Fruit fly (Drosophila melanogaster) whole organism, embryonic: ENCODE measurements around the gene CG44271.

Experiments
- Adf1 ChIP-seq: fragments of 200-800 bp; sonication (Bioruptor generic); IDR thresholded peaks from 2 replicates; pipeline ENCODE4 v1.3.6; 2022; ENCODE audit warnings: missing biosample characterization, missing genetic modification characterization
- CG1024 ChIP-seq: fragments of 200-800 bp; sonication (Bioruptor generic); IDR thresholded peaks from 2 replicates; pipeline ENCODE4 v1.3.6; 2022; ENCODE audit warnings: missing biosample characterization, missing genetic modification characterization
- CG1233 ChIP-seq: fragments of 200-800 bp; sonication (Bioruptor generic); optimal IDR thresholded peaks from 4 replicates; lab custom pipeline; 2018; ENCODE audit warnings: missing biosample characterization, mild to moderate bottlenecking, missing genetic modification characterization
- CG14441 ChIP-seq: fragments of 200-800 bp; sonication (Bioruptor generic); IDR thresholded peaks from 2 replicates; pipeline ENCODE4 v1.3.6; 2022; ENCODE audit warnings: missing biosample characterization, missing genetic modification characterization
- CG18619 ChIP-seq: fragments of 200-800 bp; sonication (Bioruptor generic); optimal IDR thresholded peaks from 3 replicates; lab custom pipeline; 2017; ENCODE audit warnings: missing biosample characterization, mild to moderate bottlenecking, missing genetic modification characterization
- CG2129 ChIP-seq: fragments of 200-800 bp; sonication (Bioruptor generic); IDR thresholded peaks from 2 replicates; pipeline ENCODE4 v1.3.6; 2022; ENCODE audit warnings: missing biosample characterization, missing genetic modification characterization; ENCODE audit not compliant: partially characterized antibody
- CG2889 ChIP-seq: fragments of 200-800 bp; sonication (Bioruptor generic); IDR thresholded peaks from 3 replicates; pipeline ENCODE4 v1.3.6; 2022; ENCODE audit warnings: missing biosample characterization, missing genetic modification characterization
- CG32772 ChIP-seq: fragments of 200-800 bp; sonication (Bioruptor generic); IDR thresholded peaks from 2 replicates; pipeline ENCODE4 v1.3.6; 2022; ENCODE audit warnings: missing biosample characterization, missing genetic modification characterization
- CG34376 ChIP-seq: fragments of 200-800 bp; sonication (Bioruptor generic); optimal IDR thresholded peaks from 2 replicates; lab custom pipeline; 2018; ENCODE audit warnings: missing biosample characterization, mild to moderate bottlenecking, missing genetic modification characterization
- CG3995 ChIP-seq: fragments of 200-800 bp; sonication (Bioruptor generic); optimal IDR thresholded peaks from 3 replicates; lab custom pipeline; 2016; ENCODE audit warnings: missing biosample characterization, missing genetic modification characterization
- CG5245 ChIP-seq: fragments of 200-800 bp; sonication (Bioruptor generic); optimal IDR thresholded peaks from 3 replicates; lab custom pipeline; 2016; ENCODE audit warnings: missing biosample characterization, missing genetic modification characterization
- CG6813 ChIP-seq: fragments of 200-800 bp; sonication (Bioruptor generic); optimal IDR thresholded peaks from 2 replicates; lab custom pipeline; 2017; ENCODE audit warnings: missing biosample characterization, missing genetic modification characterization, mild to moderate bottlenecking, moderate library complexity, missing genetic modification reagents
- CG7271 ChIP-seq: fragments of 200-800 bp; sonication (Bioruptor generic); optimal IDR thresholded peaks from 2 replicates; lab custom pipeline; 2018; ENCODE audit warnings: missing biosample characterization, mild to moderate bottlenecking, missing genetic modification characterization, moderate library complexity
- CG7357 ChIP-seq: fragments of 200-800 bp; sonication (Bioruptor generic); IDR thresholded peaks from 3 replicates; pipeline ENCODE4 v1.3.6; 2022; ENCODE audit warnings: missing biosample characterization, missing genetic modification characterization
- CG8290 ChIP-seq, 3 experiments: fragments of 200-800 bp; sonication (Bioruptor generic); optimal IDR thresholded peaks; 2 replicates each; lab custom pipeline; 2016 to 2019; ENCODE audit warnings: missing biosample characterization in 3 of 3, missing genetic modification characterization in 3 of 3, mild to moderate bottlenecking in 2 of 3, moderate library complexity in 1 of 3
- CG8944 ChIP-seq: fragments of 200-800 bp; sonication (Bioruptor generic); optimal IDR thresholded peaks from 3 replicates; lab custom pipeline; 2016; ENCODE audit warnings: missing biosample characterization, missing genetic modification characterization
- E2f2 ChIP-seq: fragments of 200-800 bp; sonication (Bioruptor generic); IDR thresholded peaks from 2 replicates; pipeline ENCODE4 v1.3.6; 2022; ENCODE audit warnings: missing biosample characterization, missing genetic modification characterization
- ERR ChIP-seq: fragments of 200-800 bp; sonication (Bioruptor generic); optimal IDR thresholded peaks from 2 replicates; lab custom pipeline; 2016; ENCODE audit warnings: missing biosample characterization, missing genetic modification characterization
- Gug ChIP-seq: fragments of 200-800 bp; sonication (Bioruptor generic); IDR thresholded peaks from 4 replicates; pipeline ENCODE4 v1.3.6; 2022; ENCODE audit warnings: missing biosample characterization, missing genetic modification characterization
- HLH54F ChIP-seq: fragments of 200-800 bp; sonication (Bioruptor generic); optimal IDR thresholded peaks from 3 replicates; lab custom pipeline; 2016; ENCODE audit warnings: missing biosample characterization, missing genetic modification characterization
- Hr39 ChIP-seq: fragments of >200 bp; optimal IDR thresholded peaks from 2 replicates; lab custom pipeline; 2017
- MBD-R2 ChIP-seq: fragments of 200-800 bp; sonication (Bioruptor generic); IDR thresholded peaks from 2 replicates; pipeline ENCODE4 v1.3.6; 2022; ENCODE audit warnings: missing biosample characterization, missing genetic modification characterization
- Nf-YC ChIP-seq: fragments of 200-800 bp; optimal IDR thresholded peaks from 3 replicates; lab custom pipeline; 2019; ENCODE audit warnings: missing biosample characterization, mild to moderate bottlenecking, missing genetic modification characterization, moderate library complexity
- Rx ChIP-seq: fragments of 200-800 bp; sonication (Bioruptor generic); IDR thresholded peaks from 2 replicates; pipeline ENCODE4 v1.3.6; 2022; ENCODE audit warnings: missing biosample characterization, missing genetic modification characterization
- Sox102F ChIP-seq: fragments of 200-800 bp; sonication (Bioruptor generic); optimal IDR thresholded peaks from 2 replicates; lab custom pipeline; 2018; ENCODE audit warnings: missing biosample characterization, mild to moderate bottlenecking, missing genetic modification characterization, moderate library complexity
- Sry-β ChIP-seq: fragments of 200-800 bp; sonication (Bioruptor generic); optimal IDR thresholded peaks from 2 replicates; lab custom pipeline; 2018; ENCODE audit warnings: missing biosample characterization, mild to moderate bottlenecking, missing genetic modification characterization, moderate library complexity
- Vsx1 ChIP-seq: fragments of 200-800 bp; sonication (Bioruptor generic); optimal IDR thresholded peaks from 2 replicates; lab custom pipeline; 2017; ENCODE audit warnings: missing biosample characterization, mild to moderate bottlenecking, missing genetic modification characterization, missing genetic modification reagents
- ac ChIP-seq: fragments of 200-800 bp; sonication (Bioruptor generic); optimal IDR thresholded peaks from 3 replicates; lab custom pipeline; 2017; ENCODE audit warnings: missing biosample characterization, mild to moderate bottlenecking, missing genetic modification characterization
- aop ChIP-seq: fragments of 200-800 bp; sonication (Bioruptor generic); IDR thresholded peaks from 2 replicates; pipeline ENCODE4 v1.3.6; 2022; ENCODE audit warnings: missing biosample characterization, missing genetic modification characterization
- bsh ChIP-seq, 2 experiments: fragments of 200-800 bp; sonication (Bioruptor generic); optimal IDR thresholded peaks; 2 replicates each; lab custom pipeline; 2017 to 2018; ENCODE audit warnings: mild to moderate bottlenecking in 2 of 2, missing biosample characterization in 2 of 2, missing genetic modification characterization in 2 of 2, moderate library complexity in 1 of 2
- corto ChIP-seq: fragments of 200-800 bp; sonication (Bioruptor generic); optimal IDR thresholded peaks from 2 replicates; lab custom pipeline; 2016; ENCODE audit warnings: missing biosample characterization, mild to moderate bottlenecking, missing genetic modification characterization, moderate library complexity
- dmrt11E ChIP-seq: fragments of 200-800 bp; sonication (Bioruptor generic); optimal IDR thresholded peaks from 3 replicates; lab custom pipeline; 2018; ENCODE audit warnings: missing biosample characterization, mild to moderate bottlenecking, missing genetic modification characterization, moderate library complexity
- en ChIP-seq: fragments of 200-800 bp; sonication (Bioruptor generic); optimal IDR thresholded peaks from 2 replicates; lab custom pipeline; 2016; ENCODE audit warnings: missing biosample characterization, missing genetic modification characterization
- fd96Cb ChIP-seq: fragments of 200-800 bp; sonication (Bioruptor generic); optimal IDR thresholded peaks from 2 replicates; lab custom pipeline; 2018; ENCODE audit warnings: missing biosample characterization, mild to moderate bottlenecking, missing genetic modification characterization, moderate library complexity
- fu2 ChIP-seq: fragments of 200-800 bp; sonication (Bioruptor generic); optimal IDR thresholded peaks from 2 replicates; lab custom pipeline; 2016; ENCODE audit warnings: missing biosample characterization, missing genetic modification characterization
- gcm2 ChIP-seq: fragments of 200-800 bp; sonication (Bioruptor generic); optimal IDR thresholded peaks from 2 replicates; lab custom pipeline; 2016; ENCODE audit warnings: missing biosample characterization, missing genetic modification characterization
- gt ChIP-seq: fragments of 200-800 bp; sonication (Bioruptor generic); IDR thresholded peaks from 2 replicates; pipeline ENCODE4 v1.3.6; 2022; ENCODE audit warnings: missing biosample characterization, missing genetic modification characterization
- h ChIP-seq: fragments of >200 bp; optimal IDR thresholded peaks from 2 replicates; lab custom pipeline; 2017
- hkb ChIP-seq, 2 experiments: fragments of 200-800 bp in 1 of 2; fragments of >200 bp in 1 of 2; sonication (Bioruptor generic) in 1 of 2; IDR thresholded peaks in 1 of 2; optimal IDR thresholded peaks in 1 of 2; 2 replicates each; pipeline versions ENCODE4 v1.3.6 to Lab custom; 2017 to 2022; ENCODE audit warnings: missing biosample characterization in 1 of 2, missing genetic modification characterization in 1 of 2
- insv ChIP-seq, 2 experiments: fragments of 200-800 bp; sonication (Bioruptor generic); optimal IDR thresholded peaks; 3 replicates each; lab custom pipeline; 2016 to 2018; ENCODE audit warnings: missing biosample characterization in 2 of 2, missing genetic modification characterization in 2 of 2
- lilli ChIP-seq: fragments of 200-800 bp; sonication (Bioruptor generic); optimal IDR thresholded peaks from 3 replicates; lab custom pipeline; 2016; ENCODE audit warnings: missing biosample characterization, missing genetic modification characterization
- odd ChIP-seq: fragments of 200-800 bp; sonication (Bioruptor generic); optimal IDR thresholded peaks from 2 replicates; lab custom pipeline; 2017; ENCODE audit warnings: missing biosample characterization, mild to moderate bottlenecking, missing genetic modification characterization
- pnt ChIP-seq: fragments of 200-800 bp; sonication (Bioruptor generic); optimal IDR thresholded peaks from 3 replicates; lab custom pipeline; 2016; ENCODE audit warnings: missing biosample characterization, missing genetic modification characterization
- repo ChIP-seq: fragments of 200-800 bp; sonication (Bioruptor generic); optimal IDR thresholded peaks from 2 replicates; lab custom pipeline; 2016; ENCODE audit warnings: missing biosample characterization, missing genetic modification characterization
- row ChIP-seq: fragments of 200-800 bp; sonication (Bioruptor generic); IDR thresholded peaks from 3 replicates; pipeline ENCODE4 v1.3.6; 2022; ENCODE audit warnings: missing biosample characterization, missing genetic modification characterization
- scrt ChIP-seq: fragments of 200-800 bp; sonication (Bioruptor generic); optimal IDR thresholded peaks from 2 replicates; lab custom pipeline; 2018; ENCODE audit warnings: missing biosample characterization, mild to moderate bottlenecking, missing genetic modification characterization, moderate library complexity
- sens-2 ChIP-seq: fragments of 200-800 bp; sonication (Bioruptor generic); IDR thresholded peaks from 2 replicates; pipeline ENCODE4 v1.3.6; 2022; ENCODE audit warnings: missing biosample characterization, missing genetic modification characterization
- slp2 ChIP-seq: fragments of 200-800 bp; sonication (Bioruptor generic); optimal IDR thresholded peaks from 2 replicates; lab custom pipeline; 2016; ENCODE audit warnings: missing biosample characterization, missing genetic modification characterization
- unc-4 ChIP-seq: fragments of 200-800 bp; sonication (Bioruptor generic); IDR thresholded peaks from 2 replicates; pipeline ENCODE4 v1.3.6; 2022; ENCODE audit warnings: missing biosample characterization, missing genetic modification characterization; ENCODE audit not compliant: partially characterized antibody
- vvl ChIP-seq: fragments of 200-800 bp; sonication (Bioruptor generic); IDR thresholded peaks from 2 replicates; pipeline ENCODE4 v1.3.6; 2022; ENCODE audit warnings: missing biosample characterization, missing genetic modification characterization
- zen ChIP-seq: fragments of 200-800 bp; sonication (Bioruptor generic); optimal IDR thresholded peaks from 3 replicates; lab custom pipeline; 2018; ENCODE audit warnings: missing biosample characterization, mild to moderate bottlenecking, missing genetic modification characterization, moderate library complexity

Gene CG44271

DNA sequence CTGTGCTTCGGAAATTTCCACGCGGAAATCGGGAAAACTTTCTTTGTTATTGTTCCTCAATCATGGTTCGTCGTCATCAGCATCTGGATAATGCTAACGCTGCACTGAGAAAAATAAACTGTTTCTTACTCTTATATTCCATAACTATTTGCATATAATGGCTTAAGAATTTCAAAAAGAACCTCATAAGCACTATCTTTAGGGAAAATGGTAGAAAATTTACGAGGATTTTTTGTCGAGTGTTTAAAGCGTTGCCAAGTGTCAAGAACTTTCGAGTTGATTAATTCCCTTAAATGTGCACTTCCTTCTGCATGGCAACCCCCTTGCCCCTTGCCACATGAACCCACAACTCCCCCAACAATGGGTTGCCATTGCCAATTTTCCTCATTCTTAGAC lies 40.3 kb upstream of the CG44271 start (continued):
- TF ChIP-seq CG2129 (GFP tag; lab: Robert Waterston, UW) (no peak), sens-2 (GFP tag; lab: Robert Waterston, UW) (peak; percentile 15; the same call in 1 of the 2 replicates), MBD-R2 (GFP tag; lab: Robert Waterston, UW) (no peak), CG32772 (GFP tag; lab: Robert Waterston, UW) (peak; percentile 19; the same call in 1 of the 2 replicates), fu2 (GFP tag; lab: Kevin White, UChicago) (peak; percentile 50), Nf-YC (no peak), Gug (peak; percentile 32; the same call in 1 of the 4 replicates), unc-4 (GFP tag; lab: Robert Waterston, UW) (no peak), Adf1 (GFP tag; lab: Robert Waterston, UW) (no peak), en (peak; percentile 43), ac (no peak), gcm2 (GFP tag; lab: Kevin White, UChicago) (no peak), aop (no peak), slp2 (GFP tag; lab: Kevin White, UChicago) (peak; percentile 44), CG18619 (GFP tag; lab: Kevin White, UChicago) (no peak), HLH54F (GFP tag; lab: Kevin White, UChicago) (peak; percentile 15), lilli (GFP tag; lab: Kevin White, UChicago) (no peak), CG7357 (GFP tag; lab: Robert Waterston, UW) (no peak), zen (tag; lab: Kevin White, UChicago) (no peak), CG2889 (GFP tag; lab: Robert Waterston, UW) (no peak), CG34376 (GFP tag; lab: Kevin White, UChicago) (no peak), hkb (optimal IDR thresholded peaks at IDR 0.05; lab: Kevin White, UChicago) (no peak), hkb (GFP tag; IDR thresholded peaks at IDR 0.05; lab: Robert Waterston, UW) (peak; percentile 48; the same call in 1 of the 2 replicates), CG1024 (GFP tag; lab: Robert Waterston, UW) (no peak), bsh (GFP tag; optimal IDR thresholded peaks at IDR 0.05; lab: Kevin White, UChicago) (peak in 1 of 2 experiments; percentile 88), scrt (GFP tag; lab: Kevin White, UChicago) (no peak), vvl (peak; percentile 49; the same call in 1 of the 2 replicates), insv (GFP tag; optimal IDR thresholded peaks at IDR 0.05; lab: Kevin White, UChicago) (no peak), Sox102F (GFP tag; lab: Kevin White, UChicago) (peak; percentile 78), fd96Cb (tag; lab: Kevin White, UChicago) (peak; percentile 76), CG6813 (GFP tag; lab: Kevin White, UChicago) (no peak), corto (GFP tag; lab: Kevin White, UChicago) (no peak), repo (GFP tag; lab: Kevin White, UChicago) (peak; percentile 29), row (no peak), h (lab: Kevin White, UChicago) (no peak), gt (GFP tag; lab: Robert Waterston, UW) (no peak), CG8290 (GFP tag; optimal IDR thresholded peaks at IDR 0.05; lab: Kevin White, UChicago) (no peak), CG8290 (tag; optimal IDR thresholded peaks at IDR 0.05; lab: Kevin White, UChicago) (no peak), ERR (GFP tag; lab: Kevin White, UChicago) (no peak), Hr39 (lab: Kevin White, UChicago) (no peak), CG3995 (GFP tag; lab: Kevin White, UChicago) (no peak), pnt (no peak), CG1233 (GFP tag; lab: Kevin White, UChicago) (peak; percentile 23), E2f2 (no peak; the same call in 1 of the 2 replicates), Rx (GFP tag; lab: Robert Waterston, UW) (no peak), CG8944 (GFP tag; lab: Kevin White, UChicago) (no peak), Vsx1 (no peak), CG14441 (no peak), odd (GFP tag; lab: Kevin White, UChicago) (no peak), CG7271 (tag; lab: Kevin White, UChicago) (peak; percentile 35), CG5245 (GFP tag; lab: Kevin White, UChicago) (no peak), Sry-β (GFP tag; lab: Kevin White, UChicago) (no peak), dmrt11E (tag; lab: Kevin White, UChicago) (peak; percentile 30)
